Fruit fly (Drosophila melanogaster) ovary, adult (tissue): Measurements from ENCODE around the gene CG32440.

Source experiments
- CG17801 ChIP-seq: fragments of 200-800 bp; optimal IDR thresholded peaks from 2 replicates; lab custom pipeline; 2019; ENCODE audit warnings: missing biosample characterization, mild to moderate bottlenecking, missing genetic modification characterization, moderate library complexity; ENCODE audit not compliant: partially characterized antibody

Gene CG32440

dm6 chr3L:21348983-21349432, 11.0 kb upstream of the CG32440 start, which contains the start of gene ebd2:
Gene ebd2, minus strand, starts transcription at chr3L:21349288.
- TF ChIP-seq CG17801 (GFP tag; lab: Kevin White, UChicago) = no peak

- TF ChIP-seq CG17801 (GFP tag; lab: Kevin White, UChicago) = no peak
Measured at dm6 chr3L:21356395-21356794, 3.6 kb upstream of the CG32440 start, which contains the start of gene CG12971. Gene CG12971, minus strand, starts transcription at chr3L:21356495.

dm6 chr3L:21357383-21357782, 2.6 kb upstream of the CG32440 start, which contains the start of gene CG32437:
Gene CG32437, plus strand, starts transcription at chr3L:21357683.
- TF ChIP-seq CG17801 (GFP tag; lab: Kevin White, UChicago) = no peak

DNA sequence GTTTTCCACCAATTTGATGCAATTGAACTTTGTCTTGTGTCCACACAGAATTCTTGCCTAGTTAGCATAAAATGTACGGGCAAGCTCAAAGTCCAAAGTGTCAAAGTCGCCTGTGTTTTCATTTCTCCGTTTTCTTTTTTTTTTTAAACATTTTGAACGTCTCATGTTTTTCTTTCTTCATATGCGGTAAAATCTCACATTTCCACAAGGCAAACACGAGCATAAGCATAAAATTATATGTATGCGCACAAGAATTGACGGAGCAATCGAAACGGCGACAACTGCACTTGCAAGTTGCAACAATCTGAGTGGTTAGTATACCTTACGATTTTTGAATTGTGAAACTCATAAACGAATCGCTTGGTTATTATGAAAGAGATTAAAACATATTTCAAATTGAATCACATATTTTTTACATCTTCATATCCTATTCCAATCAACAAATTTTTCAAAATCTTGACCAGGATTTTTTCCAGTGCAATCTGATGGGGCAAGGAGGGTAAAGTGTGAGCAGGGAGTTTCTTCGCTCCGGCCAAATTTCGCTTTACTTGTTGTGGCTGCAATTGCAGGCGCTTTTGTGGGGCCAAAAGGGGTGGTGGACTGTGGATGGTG, 4.1 kb downstream of the CG32440 start:
- peak; percentile 42 for TF ChIP-seq CG17801 (GFP tag; lab: Kevin White, UChicago)

dm6 chr3L:21371230-21371629, 11.3 kb downstream of the CG32440 start:
- TF ChIP-seq CG17801 (GFP tag; lab: Kevin White, UChicago) = no peak

DNA sequence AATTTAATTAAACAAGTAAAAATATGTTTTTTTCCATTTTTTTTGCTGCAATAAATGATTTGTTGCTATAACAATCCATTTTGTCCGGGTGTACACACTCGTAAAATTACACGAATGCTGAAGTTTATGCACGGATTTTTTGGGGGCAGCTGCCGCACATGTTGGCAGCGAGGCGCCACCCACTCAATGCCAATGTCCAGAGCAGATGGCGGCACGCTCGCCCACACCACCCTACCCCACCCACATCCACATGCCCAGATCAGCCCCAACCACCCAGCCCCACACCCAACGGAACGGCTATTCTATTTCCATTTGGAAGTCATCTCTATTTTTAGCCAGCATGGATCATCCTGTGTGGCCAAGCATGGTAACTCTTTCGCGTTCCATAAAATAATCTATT, 20.1 kb downstream of the CG32440 start:
- no peak for TF ChIP-seq CG17801 (GFP tag; lab: Kevin White, UChicago)

dm6 chr3L:21380581-21381175, 20.7 kb downstream of the CG32440 start:
- TF ChIP-seq CG17801 (GFP tag; lab: Kevin White, UChicago) = no peak

dm6 chr3L:21381746-21382145, 21.8 kb downstream of the CG32440 start:
- no peak for TF ChIP-seq CG17801 (GFP tag; lab: Kevin White, UChicago)

dm6 chr3L:21382158-21382610, 22.2 kb downstream of the CG32440 start, which contains the start of gene rgn:
Gene rgn, plus strand, starts transcription at chr3L:21382501.
- peak; percentile 45 for TF ChIP-seq CG17801 (GFP tag; lab: Kevin White, UChicago)

DNA sequence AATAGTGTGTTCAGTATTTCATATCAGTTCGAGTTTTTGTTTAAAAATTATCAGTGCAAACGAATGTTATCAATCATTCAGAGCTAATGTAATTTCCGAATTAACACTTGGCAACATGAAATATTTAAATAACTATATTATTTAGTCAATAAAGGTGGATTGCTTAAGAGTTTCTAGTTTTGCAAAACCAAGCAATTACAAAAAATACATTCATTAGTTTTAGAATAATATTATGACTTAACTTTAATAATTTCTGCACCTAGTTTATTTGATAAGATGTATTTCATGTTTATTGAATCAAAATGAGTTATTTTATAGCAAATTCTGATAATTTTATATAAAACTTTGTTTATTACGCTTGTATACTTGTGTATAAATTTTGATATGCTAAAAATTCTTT, 23.5 kb downstream of the CG32440 start:
- no peak for TF ChIP-seq CG17801 (GFP tag; lab: Kevin White, UChicago)

dm6 chr3L:21385699-21386098, 25.7 kb downstream of the CG32440 start:
- no peak for TF ChIP-seq CG17801 (GFP tag; lab: Kevin White, UChicago)

dm6 chr3L:21386917-21387316, 26.9 kb downstream of the CG32440 start:
- no peak for TF ChIP-seq CG17801 (GFP tag; lab: Kevin White, UChicago)

DNA sequence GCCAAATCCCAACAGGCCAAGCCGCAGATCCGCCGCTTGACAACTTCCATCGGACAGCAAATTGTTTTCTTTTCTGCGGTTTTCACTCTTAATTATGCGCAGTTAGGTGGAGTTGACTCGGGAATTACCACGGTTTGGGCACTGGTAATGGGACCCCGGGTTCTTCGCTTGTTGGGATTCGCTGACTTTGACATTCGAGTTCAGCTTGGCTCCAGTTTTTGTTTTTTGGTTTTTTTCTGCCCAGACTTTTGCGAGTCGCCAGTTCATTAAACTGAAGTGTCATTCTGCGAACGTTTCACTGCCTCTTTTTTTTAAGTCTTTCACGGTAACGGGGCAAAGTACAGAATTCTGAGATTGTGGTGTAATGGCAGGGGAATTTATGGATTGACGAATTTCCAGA, 28.8 kb downstream of the CG32440 start:
- TF ChIP-seq CG17801 (GFP tag; lab: Kevin White, UChicago) = peak; percentile 24

DNA sequence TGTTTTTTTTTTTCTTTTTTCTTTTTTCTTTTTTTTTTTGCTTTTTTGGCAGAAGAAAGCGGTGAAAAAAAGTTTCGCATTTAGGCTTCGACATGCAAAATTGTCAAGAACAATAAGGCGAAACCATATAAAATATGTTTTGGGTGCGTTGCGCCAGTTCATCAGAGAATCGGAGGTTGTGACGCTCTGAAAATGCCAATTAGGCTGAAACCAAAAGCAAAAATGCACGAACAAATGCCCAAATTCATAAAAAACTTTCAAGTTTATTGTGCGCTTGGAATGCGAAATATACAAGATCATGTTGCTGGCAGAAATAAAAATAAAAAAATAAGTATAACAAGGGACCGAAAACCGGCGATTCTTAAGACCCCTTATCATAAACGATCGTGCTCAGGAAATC, 29.8 kb downstream of the CG32440 start:
- TF ChIP-seq CG17801 (GFP tag; lab: Kevin White, UChicago) = peak; percentile 44

DNA sequence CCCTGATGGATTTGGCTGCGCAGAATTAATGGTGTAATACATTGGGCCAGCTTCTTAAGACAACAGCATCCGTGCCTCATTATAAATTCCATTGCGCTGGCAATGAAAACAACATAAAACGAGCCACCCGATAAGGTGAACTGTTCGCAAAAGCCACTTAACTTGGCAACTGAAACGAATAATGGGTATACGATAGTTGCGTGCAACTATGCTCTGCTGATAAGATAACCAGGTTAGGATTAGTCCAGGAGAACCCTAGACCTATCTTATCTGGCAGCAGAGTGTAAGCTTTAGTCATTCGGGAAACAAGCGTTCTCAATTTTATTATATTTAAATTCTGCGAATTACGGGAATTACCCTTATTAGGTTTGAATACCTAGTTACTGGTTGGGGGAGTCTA, 30.5 kb downstream of the CG32440 start:
- no peak for TF ChIP-seq CG17801 (GFP tag; lab: Kevin White, UChicago)

DNA sequence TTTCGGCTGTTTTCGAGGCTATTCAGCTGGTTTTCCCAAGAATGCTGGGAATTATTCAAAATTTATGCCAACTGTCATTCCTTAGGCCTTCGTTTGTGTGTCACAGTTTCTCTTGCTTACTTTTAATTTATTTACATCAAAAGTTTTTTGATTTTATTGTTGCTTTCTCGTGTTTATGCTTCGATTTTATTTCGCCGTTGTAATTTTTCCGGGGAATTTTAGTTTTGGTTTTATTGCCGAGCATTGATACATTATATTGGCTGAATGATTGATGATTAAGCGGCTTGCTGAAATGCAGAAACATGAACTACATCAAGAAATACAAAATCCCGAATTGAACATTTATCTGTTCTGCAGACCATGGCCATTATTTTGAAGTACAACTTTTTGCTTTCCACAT, 38.2 kb downstream of the CG32440 start:
- no peak for TF ChIP-seq CG17801 (GFP tag; lab: Kevin White, UChicago)
